Fruit fly (Drosophila melanogaster): ENCODE measurements around the gene shep.

DNA sequence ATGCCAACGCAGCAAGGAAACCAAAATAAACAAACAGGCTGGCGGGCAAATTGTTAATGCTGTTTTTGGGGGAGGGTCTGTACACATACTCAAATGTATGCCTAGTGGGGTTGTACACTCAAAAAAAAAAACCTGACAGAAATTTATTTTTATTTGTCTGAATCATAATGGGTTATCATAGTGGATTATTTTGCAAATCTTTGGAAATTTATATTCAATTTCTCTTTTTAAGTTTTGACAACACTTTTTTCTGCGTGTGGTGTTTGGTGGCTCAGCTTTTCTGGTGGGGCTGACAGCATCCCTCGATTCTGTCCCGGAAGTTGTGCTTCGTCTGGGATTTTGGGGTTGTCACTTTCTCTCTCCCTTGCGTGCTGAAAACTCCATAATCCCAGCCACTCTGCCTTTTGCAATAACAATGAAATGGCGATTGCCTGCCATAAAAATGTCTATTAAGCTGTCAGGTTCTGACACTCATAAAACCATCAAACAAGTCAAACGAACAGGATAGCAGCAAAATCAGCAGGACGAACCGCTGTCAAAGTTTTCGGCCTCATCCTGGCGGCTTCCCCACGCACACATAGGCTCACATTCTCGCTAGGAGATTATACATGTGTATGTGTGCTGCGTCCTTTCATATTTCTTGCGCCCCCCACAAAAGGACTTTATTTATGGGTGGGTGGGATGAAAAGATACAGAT, 122.7 kb downstream of the shep start:
- TF ChIP-seq HLH106 (tag; optimal IDR thresholded peaks at IDR 0.05) (no peak), Sp1 (GFP tag; optimal IDR thresholded peaks at IDR 0.05) (peak; percentile 58), lola (GFP tag; optimal IDR thresholded peaks at IDR 0.05) (no peak), CrebA (GFP tag; optimal IDR thresholded peaks at IDR 0.05; ENCODE audit: borderline replicate concordance) (no peak)
